Fruit fly (Drosophila melanogaster) S2 (cell line): ENCODE data around the gene CG3184.

ENCODE experiments used
- CG8478 ChIP-seq: fragments of >200 bp; optimal IDR thresholded peaks from 2 replicates; lab custom pipeline; 2018
- CTCF ChIP-seq, 2 experiments: fragments of >200 bp; optimal IDR thresholded peaks; 2 replicates each; lab custom pipeline; 2018

- TF ChIP-seq CG8478 (lab: Kevin White, UChicago) (no peak), CTCF (optimal IDR thresholded peaks at IDR 0.05; lab: Kevin White, UChicago) (no peak)
Measured at dm6 chrX:6696467-6696866, 7.9 kb upstream of the CG3184 start.
